Worm (Caenorhabditis elegans) whole organism, early embryonic: ENCODE data around the gene ttll-5.

Source experiments
- B0310.2 ChIP-seq: sonication (generic microtip); optimal IDR thresholded peaks from 2 replicates; lab custom pipeline; 2016; ENCODE audit warnings: mild to moderate bottlenecking, missing genetic modification characterization, missing compliant biosample characterization
- F13C5.2 ChIP-seq: sonication (generic microtip); optimal IDR thresholded peaks from 2 replicates; lab custom pipeline; 2017; ENCODE audit warnings: mild to moderate bottlenecking, missing genetic modification characterization, inconsistent platforms, missing compliant biosample characterization
- ama-1 ChIP-seq: fragments of 150-350 bp; optimal IDR thresholded peaks from 2 replicates; lab custom pipeline; 2014
- ceh-13 ChIP-seq: fragments of 200-800 bp; sonication (Bioruptor generic); optimal IDR thresholded peaks from 2 replicates; lab custom pipeline; 2018; ENCODE audit warnings: mild to moderate bottlenecking, missing genetic modification characterization, missing compliant biosample characterization
- flt-1 ChIP-seq: fragments of 200-800 bp; sonication (Bioruptor generic); IDR thresholded peaks from 2 replicates; pipeline ENCODE4 v1.3.6; 2022; ENCODE audit warnings: missing genetic modification characterization, missing compliant biosample characterization
- hmg-4 ChIP-seq: fragments of 200-800 bp; sonication (Bioruptor generic); optimal IDR thresholded peaks from 2 replicates; lab custom pipeline; 2018; ENCODE audit warnings: mild to moderate bottlenecking, missing genetic modification characterization, missing compliant biosample characterization
- hnd-1 ChIP-seq: sonication (generic microtip); optimal IDR thresholded peaks from 2 replicates; lab custom pipeline; 2016; ENCODE audit warnings: missing genetic modification characterization, missing compliant biosample characterization
- pes-1 ChIP-seq: fragments of 200-800 bp; sonication (Bioruptor generic); IDR thresholded peaks from 2 replicates; pipeline ENCODE4 v1.3.6; 2022; ENCODE audit warnings: missing genetic modification reagents, missing genetic modification characterization, missing compliant biosample characterization
- scrt-1 ChIP-seq: fragments of 200-800 bp; sonication (Bioruptor generic); IDR thresholded peaks from 2 replicates; pipeline ENCODE4 v1.3.6; 2022; ENCODE audit warnings: missing genetic modification characterization, missing compliant biosample characterization
- sea-1 ChIP-seq: fragments of 200-800 bp; sonication (Bioruptor generic); conservative IDR thresholded peaks from 2 replicates; pipeline ENCODE4 v1.3.6; 2022; ENCODE audit warnings: missing genetic modification characterization, missing compliant biosample characterization
- tbx-11 ChIP-seq: fragments of 200-800 bp; sonication (Bioruptor generic); IDR thresholded peaks from 2 replicates; pipeline ENCODE4 v1.3.6; 2022; ENCODE audit warnings: missing genetic modification characterization, missing compliant biosample characterization
- tbx-37 ChIP-seq: fragments of 200-800 bp; sonication (Bioruptor generic); conservative IDR thresholded peaks from 2 replicates; pipeline ENCODE4 v1.3.6; 2022; ENCODE audit warnings: missing genetic modification reagents, missing genetic modification characterization, missing compliant biosample characterization
- tra-4 ChIP-seq: sonication (generic microtip); optimal IDR thresholded peaks from 2 replicates; lab custom pipeline; 2017; ENCODE audit warnings: missing genetic modification characterization, missing compliant biosample characterization

- TF ChIP-seq flt-1 (no peak), ama-1 (lab: Kevin White, UChicago) (no peak), pes-1 (no peak), hnd-1 (tag; lab: Kevin White, UChicago) (no peak), hmg-4 (GFP tag; lab: Kevin White, UChicago) (no peak), scrt-1 (no peak), ceh-13 (no peak), F13C5.2 (tag; lab: Kevin White, UChicago) (no peak), tbx-11 (GFP tag; lab: Robert Waterston, UW) (no peak), B0310.2 (tag; lab: Kevin White, UChicago) (no peak), tbx-37 (no peak), tra-4 (tag; lab: Kevin White, UChicago) (no peak), sea-1 (no peak)
Observed at ce11 chrV:11515145-11515544, 6.3 kb downstream of the ttll-5 start.
